Worm (Caenorhabditis elegans): ENCODE results near the gene str-246.
A peak's percentile ranks its signal among the peaks of the same experiment; 100 is the strongest.

str-246 gene

ce11 chrIII:11113845-11114244 is 36.3 kb downstream of the str-246 start:
- TF ChIP-seq lin-14 (GFP tag; optimal IDR thresholded peaks at IDR 0.05) (no peak), grh-1 (GFP tag; IDR thresholded peaks at IDR 0.05) (no peak), unc-98 (GFP tag; IDR thresholded peaks at IDR 0.05) (no peak), vab-15 (tag; optimal IDR thresholded peaks at IDR 0.05) (no peak), pax-3 (tag; optimal IDR thresholded peaks at IDR 0.05) (no peak), hlh-4 (tag; optimal IDR thresholded peaks at IDR 0.05) (no peak), egl-13 (tag; optimal IDR thresholded peaks at IDR 0.05) (no peak)

DNA sequence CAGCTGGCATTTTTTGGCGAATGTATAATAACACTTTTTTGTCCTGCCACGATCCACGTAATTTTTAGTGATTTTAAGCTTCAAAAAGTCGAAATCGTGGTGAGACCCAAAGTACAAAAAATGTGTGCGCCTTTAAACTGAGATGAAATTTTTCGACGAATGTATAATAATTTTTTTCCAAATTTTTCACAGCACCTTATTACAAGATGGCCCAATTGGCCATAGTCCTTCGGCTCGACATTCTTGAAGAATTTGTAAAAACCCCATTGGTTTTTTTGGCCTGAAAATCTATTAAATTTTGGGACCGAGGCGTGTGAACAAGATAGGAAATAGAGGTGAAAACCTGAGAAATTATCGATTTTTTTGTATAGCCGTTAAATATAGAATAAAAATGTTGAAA is 38.5 kb downstream of the str-246 start:
- TF ChIP-seq hlh-4 (tag; optimal IDR thresholded peaks at IDR 0.05) (no peak), skn-1 (tag; optimal IDR thresholded peaks at IDR 0.05) (no peak), unc-30 (tag; optimal IDR thresholded peaks at IDR 0.05) (no peak), snu-23 (GFP tag; optimal IDR thresholded peaks at IDR 0.05) (no peak), alr-1 (tag; optimal IDR thresholded peaks at IDR 0.05; ENCODE audit: borderline replicate concordance) (peak; percentile 82), zag-1 (tag; optimal IDR thresholded peaks at IDR 0.05) (no peak), lin-35 (GFP tag; optimal IDR thresholded peaks at IDR 0.05) (no peak)

DNA sequence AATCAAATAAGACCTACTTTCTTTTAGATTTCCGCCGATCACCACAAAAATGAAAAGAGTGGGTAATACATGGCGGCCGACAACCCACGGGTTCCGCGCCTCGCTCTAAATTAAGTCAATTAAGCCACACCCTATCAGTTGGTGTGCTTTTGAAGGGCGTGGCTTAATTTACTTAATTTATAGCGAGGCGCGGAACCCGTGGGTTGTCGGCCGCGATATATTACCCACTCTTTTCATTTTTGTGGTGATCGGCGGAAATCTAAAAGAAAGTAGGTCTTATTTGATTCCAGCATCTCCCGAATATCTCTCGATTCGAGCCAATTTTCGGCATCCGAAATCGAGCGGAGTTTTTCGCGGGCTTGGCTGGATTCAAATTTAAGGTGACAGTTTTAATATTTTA is 40.6 kb downstream of the str-246 start:
- TF ChIP-seq nhr-90 (tag; optimal IDR thresholded peaks at IDR 0.05; ENCODE audit: poor library complexity) (peak; percentile 29), nhr-19 (GFP tag; conservative IDR thresholded peaks at IDR 0.05) (peak; percentile 38)

DNA sequence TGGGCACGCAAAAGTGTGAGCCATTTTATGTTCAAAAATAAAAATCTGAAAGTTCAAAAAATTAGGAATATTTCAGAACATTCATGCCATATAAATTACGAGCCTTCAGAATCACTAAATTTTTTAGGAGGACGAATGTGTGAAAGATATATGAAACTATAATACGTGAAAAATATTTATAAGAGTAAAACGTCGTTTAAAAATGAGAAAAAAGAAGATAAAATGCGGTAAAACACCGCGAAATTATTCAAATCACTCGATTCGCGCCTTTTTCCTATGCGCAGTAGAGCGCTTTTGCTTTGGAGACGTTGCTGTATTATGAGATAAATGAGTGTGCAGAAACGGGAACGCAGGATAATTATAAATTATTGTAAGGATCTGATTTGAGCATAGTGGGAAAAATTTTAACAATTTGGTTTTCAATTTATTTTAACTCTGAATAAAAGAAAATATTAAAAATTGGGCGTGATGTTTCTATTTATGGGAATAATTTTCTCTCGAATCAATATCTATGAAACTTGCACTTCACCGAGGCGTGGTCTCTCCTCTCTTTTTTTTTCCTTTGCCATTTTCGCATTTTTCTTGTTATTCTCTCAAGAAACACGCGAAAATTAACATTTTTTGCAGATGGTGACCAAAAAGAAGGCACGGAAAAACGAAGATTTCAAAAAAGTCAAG is 41.8 kb downstream of the str-246 start, which contains the start of the genes sup-35 and Y48A6C.4:
sup-35 (minus strand) TSS at position 51 of the 678 bp plus-strand sequence.
Y48A6C.4 (plus strand) TSS at position 628 of the 678 bp plus-strand sequence.
- TF ChIP-seq ztf-11 (tag; optimal IDR thresholded peaks at IDR 0.05) (peak in 1 of 2 experiments; percentile 95), fkh-10 (GFP tag; optimal IDR thresholded peaks at IDR 0.05) (peak; percentile 30), elt-3 (tag; optimal IDR thresholded peaks at IDR 0.05) (peak in 2 of 6 experiments; percentile 47 to 56), lir-3 (tag; optimal IDR thresholded peaks at IDR 0.05; ENCODE audit: poor library complexity) (peak; percentile 93), sptf-1 (tag; optimal IDR thresholded peaks at IDR 0.05) (no peak), nhr-20 (tag; optimal IDR thresholded peaks at IDR 0.05) (peak; percentile 94), elt-2 (tag; optimal IDR thresholded peaks at IDR 0.05) (peak; percentile 40), aha-1 (tag; optimal IDR thresholded peaks at IDR 0.05) (no peak), fos-1 (tag; optimal IDR thresholded peaks at IDR 0.05) (peak; percentile 47), C34B4.2 (tag; optimal IDR thresholded peaks at IDR 0.05) (no peak), vab-15 (tag; optimal IDR thresholded peaks at IDR 0.05) (peak; percentile 91), grh-1 (GFP tag; IDR thresholded peaks at IDR 0.05) (no peak), efl-1 (optimal IDR thresholded peaks at IDR 0.05) (peak; percentile 93 to 96), efl-1 (GFP tag; optimal IDR thresholded peaks at IDR 0.05 in 1 of 2) (peak; percentile 93 to 99), C16A3.4 (tag; optimal IDR thresholded peaks at IDR 0.05) (peak; percentile 91), isw-1 (GFP tag; IDR thresholded peaks at IDR 0.05) (peak; percentile 82), ztf-4 (tag; optimal IDR thresholded peaks at IDR 0.05) (no peak), lin-14 (GFP tag; optimal IDR thresholded peaks at IDR 0.05) (peak; percentile 90), mdl-1 (tag; optimal IDR thresholded peaks at IDR 0.05) (peak in 1 of 2 experiments; percentile 66), ceh-63 (GFP tag; optimal IDR thresholded peaks at IDR 0.05) (peak; percentile 87), egl-27 (tag; optimal IDR thresholded peaks at IDR 0.05) (no peak), nhr-85 (tag) (peak; percentile 93), lin-39 (tag; optimal IDR thresholded peaks at IDR 0.05) (peak; percentile 13), rnt-1 (tag; optimal IDR thresholded peaks at IDR 0.05) (peak; percentile 91), sup-37 (GFP tag; optimal IDR thresholded peaks at IDR 0.05) (peak; percentile 42), nhr-237 (tag; optimal IDR thresholded peaks at IDR 0.05) (peak; percentile 66), snu-23 (GFP tag; optimal IDR thresholded peaks at IDR 0.05) (peak; percentile 96), zag-1 (tag; optimal IDR thresholded peaks at IDR 0.05) (no peak), C04F5.9 (tag; optimal IDR thresholded peaks at IDR 0.05) (peak; percentile 76), lin-13 (GFP tag; optimal IDR thresholded peaks at IDR 0.05) (peak; percentile 87), jun-1 (tag; optimal IDR thresholded peaks at IDR 0.05) (peak; percentile 78), hpl-2 (GFP tag; optimal IDR thresholded peaks at IDR 0.05) (no peak), nhr-90 (tag; optimal IDR thresholded peaks at IDR 0.05; ENCODE audit: poor library complexity) (peak; percentile 95), nhr-71 (tag; optimal IDR thresholded peaks at IDR 0.05) (peak; percentile 96), unc-98 (GFP tag; IDR thresholded peaks at IDR 0.05) (peak; percentile 92), unc-86 (tag; optimal IDR thresholded peaks at IDR 0.05) (peak; percentile 89)

Measured in whole organism, L1 larva.